Worm (Caenorhabditis elegans): Measurements from ENCODE around the gene F42G4.7.
"Not testable (repeated sequence)": the region's sequence is repeated elsewhere in the genome, so short reads cannot be mapped to it uniquely, and the experiment has no call there.

F42G4.7 gene

ce11 chrII:13047106-13047505, at the start of gene F42G4.7:
Gene F42G4.7 (minus strand): TSS chrII:13047290.
- TF ChIP-seq nhr-28 (tag; optimal IDR thresholded peaks at IDR 0.05); unc-62 (GFP tag; optimal IDR thresholded peaks at IDR 0.05); cnd-1 (tag; optimal IDR thresholded peaks at IDR 0.05): not testable (repeated sequence)

DNA sequence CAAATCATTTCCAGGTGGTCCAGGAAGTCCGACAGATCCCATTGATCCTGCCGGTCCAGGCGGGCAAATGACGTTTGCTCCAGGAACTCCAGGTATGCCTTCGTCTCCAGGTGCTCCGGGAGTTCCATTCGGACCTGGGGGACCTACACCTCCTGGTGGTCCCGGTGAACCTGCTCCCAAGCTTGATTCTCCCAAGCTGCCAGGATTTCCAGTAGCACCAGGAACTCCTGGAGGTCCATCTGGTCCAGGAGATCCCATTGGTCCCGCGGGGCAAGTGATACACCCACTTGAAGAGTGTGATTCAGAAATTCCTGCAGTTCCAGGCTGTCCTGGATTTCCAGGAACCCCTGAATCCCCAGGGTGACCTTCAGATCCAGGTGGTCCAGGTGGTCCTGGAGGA, 49.3 kb upstream of the F42G4.7 start:
- TF ChIP-seq mab-5 (tag; optimal IDR thresholded peaks at IDR 0.05) (no peak), elt-1 (tag; optimal IDR thresholded peaks at IDR 0.05; ENCODE audit: borderline replicate concordance, insufficient read depth) (no peak), drap-1 (GFP tag; optimal IDR thresholded peaks at IDR 0.05) (no peak), mls-2 (tag; optimal IDR thresholded peaks at IDR 0.05) (no peak), zip-8 (tag; optimal IDR thresholded peaks at IDR 0.05) (no peak), sem-2 (GFP tag; optimal IDR thresholded peaks at IDR 0.05) (no peak), ces-1 (GFP tag; optimal IDR thresholded peaks at IDR 0.05) (no peak), bed-3 (GFP tag; optimal IDR thresholded peaks at IDR 0.05) (no peak), hlh-1 (tag; optimal IDR thresholded peaks at IDR 0.05) (no peak)

DNA sequence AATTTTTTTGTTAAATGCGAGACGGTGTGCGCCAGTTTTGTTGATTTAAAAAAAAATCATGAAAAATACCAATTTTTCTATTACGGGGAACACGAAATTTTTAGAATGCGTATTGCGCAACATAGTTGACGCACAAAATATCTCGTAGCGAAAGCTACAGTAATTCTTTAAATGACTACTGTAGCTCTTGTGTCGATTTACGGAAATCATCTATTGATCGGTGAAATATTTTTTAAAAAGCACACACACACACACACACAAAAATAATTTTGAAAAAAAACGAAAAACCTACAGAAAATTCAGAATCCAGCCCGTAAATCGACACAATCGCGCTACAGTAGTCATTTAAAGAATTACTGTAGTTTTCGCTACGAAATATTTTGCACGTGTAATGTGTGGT, 44.8 kb upstream of the F42G4.7 start:
- no peak for TF ChIP-seq nhr-12 (tag; optimal IDR thresholded peaks at IDR 0.05)
- no peak for TF ChIP-seq M03D4.4 (tag; optimal IDR thresholded peaks at IDR 0.05)
- TF ChIP-seq zip-8 (tag; optimal IDR thresholded peaks at IDR 0.05) = peak; percentile 59

- TF ChIP-seq ces-1 (GFP tag; optimal IDR thresholded peaks at IDR 0.05) (no peak), lin-13 (tag; optimal IDR thresholded peaks at IDR 0.05) (no peak), elt-3 (tag; optimal IDR thresholded peaks at IDR 0.05) (no peak), nhr-76 (tag; optimal IDR thresholded peaks at IDR 0.05) (no peak), ceh-43 (GFP tag; optimal IDR thresholded peaks at IDR 0.05) (no peak), ham-2 (GFP tag; optimal IDR thresholded peaks at IDR 0.05) (no peak), hlh-1 (tag; optimal IDR thresholded peaks at IDR 0.05) (no peak)
Measured at ce11 chrII:13091123-13091522, 44.0 kb upstream of the F42G4.7 start, which contains the start of gene Y81G3A.4. Gene Y81G3A.4 (plus strand): TSS chrII:13091423.

DNA sequence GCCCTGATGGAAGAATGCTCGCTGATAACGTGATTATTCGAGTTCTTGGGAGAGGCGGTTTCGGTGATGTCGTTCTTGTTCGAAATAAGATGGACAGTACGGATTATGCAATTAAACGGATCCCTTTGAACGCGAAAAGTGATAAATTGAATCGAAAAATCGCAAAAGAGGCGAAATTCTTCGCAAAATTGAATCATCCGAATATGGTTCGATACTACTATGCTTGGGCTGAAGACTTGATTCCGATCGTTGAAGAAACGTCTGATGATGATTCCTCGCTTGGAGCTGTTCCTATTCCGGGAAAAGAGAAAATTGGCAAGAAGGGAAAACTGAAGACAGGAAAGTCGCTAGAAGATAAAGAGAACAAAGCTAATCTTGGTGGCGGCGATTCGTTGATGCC, 38.9 kb upstream of the F42G4.7 start:
- TF ChIP-seq elt-1 (tag; optimal IDR thresholded peaks at IDR 0.05; ENCODE audit: borderline replicate concordance, insufficient read depth) = no peak
- TF ChIP-seq drap-1 (GFP tag; optimal IDR thresholded peaks at IDR 0.05) = no peak
- no peak for TF ChIP-seq mep-1 (tag; optimal IDR thresholded peaks at IDR 0.05)
- TF ChIP-seq pha-4 (tag; optimal IDR thresholded peaks at IDR 0.05) = no peak
- TF ChIP-seq cnd-1 (tag; optimal IDR thresholded peaks at IDR 0.05) = no peak
- TF ChIP-seq mls-2 (tag; optimal IDR thresholded peaks at IDR 0.05) = no peak
- TF ChIP-seq sptf-1 (tag; optimal IDR thresholded peaks at IDR 0.05) = no peak
- TF ChIP-seq ceh-83 (GFP tag; optimal IDR thresholded peaks at IDR 0.05) = no peak
- TF ChIP-seq mab-5 (tag; optimal IDR thresholded peaks at IDR 0.05) = no peak
- TF ChIP-seq lsy-2 (tag; optimal IDR thresholded peaks at IDR 0.05) = no peak
- TF ChIP-seq lin-32 (GFP tag; optimal IDR thresholded peaks at IDR 0.05) = no peak
- TF ChIP-seq M03D4.4 (tag; optimal IDR thresholded peaks at IDR 0.05) = no peak

DNA sequence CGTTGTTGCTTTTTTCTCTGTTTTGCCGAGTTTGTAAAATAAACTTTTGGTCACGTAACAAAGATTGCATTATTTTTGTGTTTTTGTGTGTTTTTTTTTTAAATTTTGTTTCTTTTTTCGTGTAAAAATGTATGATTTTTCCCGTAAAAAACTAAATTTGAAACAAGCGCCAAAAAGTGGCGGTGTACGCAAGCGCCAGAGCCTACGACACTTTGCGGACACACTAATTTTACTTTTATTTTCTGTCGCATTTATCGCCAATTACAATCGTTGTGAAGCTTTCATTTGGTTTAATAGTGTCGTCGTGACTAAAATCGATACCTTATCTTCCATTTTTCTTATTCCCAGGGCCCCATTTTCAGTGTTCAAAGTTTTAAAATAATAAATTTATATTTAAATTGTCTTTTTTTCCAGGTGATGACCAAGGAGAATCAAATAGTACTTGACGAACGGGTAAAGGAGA, 36.7 kb upstream of the F42G4.7 start, which contains the start of the genes Y81G3A.1 and gcn-2:
Gene Y81G3A.1, minus strand, starts transcription at position 175 of the 463 bp plus-strand sequence.
Gene gcn-2, plus strand, starts transcription at position 413 of the 463 bp plus-strand sequence.
- TF ChIP-seq blmp-1 (tag; optimal IDR thresholded peaks at IDR 0.05) = peak; percentile 25
- peak; percentile 8 for TF ChIP-seq mep-1 (tag; optimal IDR thresholded peaks at IDR 0.05)
- no peak for TF ChIP-seq drap-1 (GFP tag; optimal IDR thresholded peaks at IDR 0.05)
- no peak for TF ChIP-seq ham-2 (GFP tag; optimal IDR thresholded peaks at IDR 0.05)
- TF ChIP-seq ceh-43 (GFP tag; optimal IDR thresholded peaks at IDR 0.05) = no peak
- peak; percentile 56 for TF ChIP-seq nhr-237 (tag; optimal IDR thresholded peaks at IDR 0.05)

DNA sequence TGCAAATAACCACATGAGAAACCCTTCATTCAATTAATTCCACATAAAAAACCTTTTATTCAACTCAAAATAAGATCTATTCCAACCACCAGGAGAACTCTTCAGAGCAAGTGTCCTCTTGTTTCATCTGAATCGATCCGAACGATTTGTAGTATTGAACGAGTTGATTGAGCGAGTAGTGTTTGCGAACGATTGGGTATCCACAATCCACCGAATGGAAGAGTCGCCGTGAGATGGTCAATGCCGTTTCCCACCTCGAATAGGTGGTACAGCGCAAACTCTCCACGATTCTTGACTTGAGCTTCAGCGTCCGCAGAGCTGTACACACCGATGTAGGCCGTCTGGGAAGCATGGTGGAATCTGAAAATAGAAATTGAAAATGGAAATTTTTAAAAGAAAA, 35.3 kb upstream of the F42G4.7 start, which contains the start of gene Y81G3A.6:
Gene Y81G3A.6, minus strand, starts transcription at position 101 of the 400 bp plus-strand sequence.
- TF ChIP-seq drap-1 (GFP tag; optimal IDR thresholded peaks at IDR 0.05); unc-62 (GFP tag; optimal IDR thresholded peaks at IDR 0.05); nhr-12 (tag; optimal IDR thresholded peaks at IDR 0.05): not testable (repeated sequence)

All from whole organism, mixed stage, embryonic.